Worm (Caenorhabditis elegans) whole organism, L4 larva: ENCODE data around the gene fbxb-75.

ENCODE experiments used
- T26A8.4 ChIP-seq: fragments of 200-800 bp; sonication (Bioruptor generic); IDR thresholded peaks from 2 replicates; pipeline ENCODE4 v1.3.6; 2022; ENCODE audit warnings: missing genetic modification characterization, missing compliant biosample characterization
- aha-1 ChIP-seq: fragments of 150-350 bp; peaks from one replicate; lab custom pipeline; 2014; ENCODE audit warnings: missing biosample characterization, missing genetic modification characterization
- jun-1 ChIP-seq: fragments of 150-350 bp; optimal IDR thresholded peaks from 2 replicates; lab custom pipeline; 2014; ENCODE audit warnings: missing biosample characterization, missing genetic modification reagents, missing genetic modification characterization
- nhr-10 ChIP-seq: fragments of 150-350 bp; optimal IDR thresholded peaks from 2 replicates; lab custom pipeline; 2014; ENCODE audit warnings: missing biosample characterization, missing genetic modification characterization
- snpc-1.2 ChIP-seq: fragments of 200-800 bp; sonication (Bioruptor generic); IDR thresholded peaks from 2 replicates; pipeline ENCODE4 v1.3.6; 2022; ENCODE audit warnings: missing genetic modification reagents, missing genetic modification characterization, missing compliant biosample characterization
- ztf-11 ChIP-seq: fragments of 150-350 bp; optimal IDR thresholded peaks from 2 replicates; lab custom pipeline; 2014; ENCODE audit warnings: missing biosample characterization, missing genetic modification characterization

- TF ChIP-seq aha-1 (tag; lab: Kevin White, UChicago) (peak; percentile 96), nhr-10 (tag; lab: Kevin White, UChicago) (peak; percentile 25), T26A8.4 (GFP tag; lab: Robert Waterston, UW) (peak; percentile 23; the same call in 1 of the 2 replicates), ztf-11 (tag; lab: Kevin White, UChicago) (no peak), jun-1 (no peak), snpc-1.2 (GFP tag; lab: Robert Waterston, UW) (no peak)
Measured at ce11 chrIV:4407055-4407461, 33.9 kb downstream of the fbxb-75 start.
